Fruit fly (Drosophila melanogaster) whole organism, pupa: Measurements from ENCODE around the gene Aos1.

Source experiments
- CG10348 ChIP-seq: fragments of 200-800 bp; sonication (Bioruptor generic); IDR thresholded peaks from 2 replicates; pipeline ENCODE4 v1.3.6; 2022; ENCODE audit warnings: missing biosample characterization, missing genetic modification characterization
- CG13204 ChIP-seq: fragments of 200-800 bp; sonication (Bioruptor generic); optimal IDR thresholded peaks from 2 replicates; lab custom pipeline; 2018; ENCODE audit warnings: missing biosample characterization, mild to moderate bottlenecking, missing genetic modification characterization, moderate library complexity
- CG15710 ChIP-seq: fragments of 200-800 bp; sonication (Bioruptor generic); optimal IDR thresholded peaks from 2 replicates; lab custom pipeline; 2018; ENCODE audit warnings: missing biosample characterization, mild to moderate bottlenecking, missing genetic modification characterization, moderate library complexity
- CG32121 ChIP-seq: fragments of 200-800 bp; sonication (Bioruptor generic); IDR thresholded peaks from 2 replicates; pipeline ENCODE4 v1.3.6; 2022; ENCODE audit warnings: missing biosample characterization, missing genetic modification characterization
- CG8301 ChIP-seq: fragments of 200-800 bp; sonication (Bioruptor generic); optimal IDR thresholded peaks from 2 replicates; lab custom pipeline; 2018; ENCODE audit warnings: missing biosample characterization, mild to moderate bottlenecking, missing genetic modification characterization
- CG9948 ChIP-seq: fragments of 200-800 bp; sonication (Bioruptor generic); optimal IDR thresholded peaks from 2 replicates; lab custom pipeline; 2018; ENCODE audit warnings: missing biosample characterization, mild to moderate bottlenecking, missing genetic modification characterization, moderate library complexity
- EcR ChIP-seq: fragments of 200-800 bp; sonication (Bioruptor generic); optimal IDR thresholded peaks from 3 replicates; lab custom pipeline; 2019; ENCODE audit warnings: missing biosample characterization, missing genetic modification characterization, mild to moderate bottlenecking, moderate library complexity, missing genetic modification reagents
- Ets98B ChIP-seq: fragments of 200-800 bp; sonication (Bioruptor generic); IDR thresholded peaks from 2 replicates; pipeline ENCODE4 v1.3.6; 2022; ENCODE audit warnings: missing biosample characterization, missing genetic modification characterization
- Pif1A ChIP-seq: fragments of 200-800 bp; sonication (Bioruptor generic); optimal IDR thresholded peaks from 3 replicates; lab custom pipeline; 2016; ENCODE audit warnings: missing biosample characterization, missing genetic modification characterization
- Pif1B ChIP-seq: fragments of 200-800 bp; sonication (Bioruptor generic); optimal IDR thresholded peaks from 3 replicates; lab custom pipeline; 2016; ENCODE audit warnings: missing biosample characterization, missing genetic modification characterization
- Snoo ChIP-seq: fragments of 200-800 bp; sonication (Bioruptor generic); optimal IDR thresholded peaks from 3 replicates; lab custom pipeline; 2017; ENCODE audit warnings: missing biosample characterization, mild to moderate bottlenecking, missing genetic modification characterization, inconsistent platforms
- fd96Ca ChIP-seq: fragments of 200-800 bp; sonication (Bioruptor generic); IDR thresholded peaks from 3 replicates; pipeline ENCODE4 v1.3.6; 2022; ENCODE audit warnings: missing biosample characterization, missing genetic modification characterization
- gl ChIP-seq: fragments of 200-800 bp; sonication (Bioruptor generic); optimal IDR thresholded peaks from 2 replicates; lab custom pipeline; 2018; ENCODE audit warnings: missing biosample characterization, mild to moderate bottlenecking, missing genetic modification characterization

- TF ChIP-seq CG13204 (GFP tag; lab: Kevin White, UChicago): no peak
- TF ChIP-seq CG15710 (tag; lab: Kevin White, UChicago): peak; percentile 28
- TF ChIP-seq Pif1B: peak; percentile 0
- no peak for TF ChIP-seq Ets98B
- peak; percentile 57; the same call in 1 of the 2 replicates for TF ChIP-seq CG32121 (GFP tag; lab: Robert Waterston, UW)
- peak; percentile 62 for TF ChIP-seq EcR
- TF ChIP-seq gl (tag; lab: Kevin White, UChicago): peak; percentile 22
- no peak for TF ChIP-seq CG10348 (GFP tag; lab: Robert Waterston, UW)
- peak; percentile 55 for TF ChIP-seq CG9948
- TF ChIP-seq fd96Ca (GFP tag; lab: Robert Waterston, UW): no peak; the same call in 2 of the 3 replicates
- TF ChIP-seq Snoo: no peak
- peak; percentile 70 for TF ChIP-seq CG8301 (tag; lab: Kevin White, UChicago)
- peak; percentile 55 for TF ChIP-seq Pif1A (GFP tag; lab: Kevin White, UChicago)
Observed at dm6 chr3R:12442601-12443533, 9.2 kb upstream of the Aos1 start.
